Fruit fly (Drosophila melanogaster) whole organism, pupa: ENCODE results near the gene tna.

ENCODE experiments used
- CG10348 ChIP-seq: fragments of 200-800 bp; sonication (Bioruptor generic); IDR thresholded peaks from 2 replicates; pipeline ENCODE4 v1.3.6; 2022; ENCODE audit warnings: missing biosample characterization, missing genetic modification characterization
- CG12605 ChIP-seq: fragments of 200-800 bp; sonication (Bioruptor generic); IDR thresholded peaks from 2 replicates; pipeline ENCODE4 v1.3.6; 2022; ENCODE audit warnings: missing biosample characterization, missing genetic modification characterization
- CG13204 ChIP-seq: fragments of 200-800 bp; sonication (Bioruptor generic); optimal IDR thresholded peaks from 2 replicates; lab custom pipeline; 2018; ENCODE audit warnings: missing biosample characterization, mild to moderate bottlenecking, missing genetic modification characterization, moderate library complexity
- CG14655 ChIP-seq: fragments of 200-800 bp; sonication (Bioruptor generic); optimal IDR thresholded peaks from 3 replicates; lab custom pipeline; 2017; ENCODE audit warnings: mild to moderate bottlenecking, missing biosample characterization, missing genetic modification reagents, missing genetic modification characterization
- CG15710 ChIP-seq: fragments of 200-800 bp; sonication (Bioruptor generic); optimal IDR thresholded peaks from 2 replicates; lab custom pipeline; 2018; ENCODE audit warnings: missing biosample characterization, mild to moderate bottlenecking, missing genetic modification characterization, moderate library complexity
- CG17806 ChIP-seq: fragments of 200-800 bp; sonication (Bioruptor generic); optimal IDR thresholded peaks from 2 replicates; lab custom pipeline; 2018; ENCODE audit warnings: missing biosample characterization, mild to moderate bottlenecking, missing genetic modification characterization, moderate library complexity
- CG32121 ChIP-seq: fragments of 200-800 bp; sonication (Bioruptor generic); IDR thresholded peaks from 2 replicates; pipeline ENCODE4 v1.3.6; 2022; ENCODE audit warnings: missing biosample characterization, missing genetic modification characterization
- CG34367 ChIP-seq: fragments of 200-800 bp; sonication (Bioruptor generic); optimal IDR thresholded peaks from 2 replicates; lab custom pipeline; 2018; ENCODE audit warnings: missing biosample characterization, mild to moderate bottlenecking, missing genetic modification characterization
- CG4496 ChIP-seq: fragments of 200-800 bp; sonication (Bioruptor generic); IDR thresholded peaks from 3 replicates; pipeline ENCODE4 v1.3.6; 2022; ENCODE audit warnings: missing biosample characterization, missing genetic modification characterization
- CG8159 ChIP-seq: fragments of 200-800 bp; sonication (Bioruptor generic); optimal IDR thresholded peaks from 3 replicates; lab custom pipeline; 2018; ENCODE audit warnings: missing biosample characterization, mild to moderate bottlenecking, missing genetic modification characterization, moderate library complexity
- CG8301 ChIP-seq: fragments of 200-800 bp; sonication (Bioruptor generic); optimal IDR thresholded peaks from 2 replicates; lab custom pipeline; 2018; ENCODE audit warnings: missing biosample characterization, mild to moderate bottlenecking, missing genetic modification characterization
- CG9948 ChIP-seq: fragments of 200-800 bp; sonication (Bioruptor generic); optimal IDR thresholded peaks from 2 replicates; lab custom pipeline; 2018; ENCODE audit warnings: missing biosample characterization, mild to moderate bottlenecking, missing genetic modification characterization, moderate library complexity
- D1 ChIP-seq: fragments of 200-800 bp; sonication (Bioruptor generic); optimal IDR thresholded peaks from 2 replicates; lab custom pipeline; 2018; ENCODE audit warnings: missing biosample characterization, mild to moderate bottlenecking, missing genetic modification characterization, moderate library complexity
- EcR ChIP-seq: fragments of 200-800 bp; sonication (Bioruptor generic); optimal IDR thresholded peaks from 3 replicates; lab custom pipeline; 2019; ENCODE audit warnings: missing biosample characterization, missing genetic modification characterization, mild to moderate bottlenecking, moderate library complexity, missing genetic modification reagents
- Ets98B ChIP-seq: fragments of 200-800 bp; sonication (Bioruptor generic); IDR thresholded peaks from 2 replicates; pipeline ENCODE4 v1.3.6; 2022; ENCODE audit warnings: missing biosample characterization, missing genetic modification characterization
- Pif1A ChIP-seq: fragments of 200-800 bp; sonication (Bioruptor generic); optimal IDR thresholded peaks from 3 replicates; lab custom pipeline; 2016; ENCODE audit warnings: missing biosample characterization, missing genetic modification characterization
- Pif1B ChIP-seq: fragments of 200-800 bp; sonication (Bioruptor generic); optimal IDR thresholded peaks from 3 replicates; lab custom pipeline; 2016; ENCODE audit warnings: missing biosample characterization, missing genetic modification characterization
- Snoo ChIP-seq: fragments of 200-800 bp; sonication (Bioruptor generic); optimal IDR thresholded peaks from 3 replicates; lab custom pipeline; 2017; ENCODE audit warnings: missing biosample characterization, mild to moderate bottlenecking, missing genetic modification characterization, inconsistent platforms
- fd96Ca ChIP-seq: fragments of 200-800 bp; sonication (Bioruptor generic); IDR thresholded peaks from 3 replicates; pipeline ENCODE4 v1.3.6; 2022; ENCODE audit warnings: missing biosample characterization, missing genetic modification characterization
- gl ChIP-seq: fragments of 200-800 bp; sonication (Bioruptor generic); optimal IDR thresholded peaks from 2 replicates; lab custom pipeline; 2018; ENCODE audit warnings: missing biosample characterization, mild to moderate bottlenecking, missing genetic modification characterization
- rn ChIP-seq: fragments of 200-800 bp; sonication (Bioruptor generic); IDR thresholded peaks from 2 replicates; pipeline ENCODE4 v1.3.6; 2022; ENCODE audit warnings: missing biosample characterization, missing genetic modification characterization

tna gene

dm6 chr3L:10866633-10867379 lies 31.5 kb downstream of the tna start:
- TF ChIP-seq Pif1A (GFP tag; lab: Kevin White, UChicago) (no peak), CG4496 (GFP tag; lab: Robert Waterston, UW) (no peak), CG17806 (no peak), CG14655 (GFP tag; lab: Kevin White, UChicago) (no peak), CG9948 (no peak), EcR (GFP tag; lab: Kevin White, UChicago) (no peak), Ets98B (no peak), CG8301 (no peak), rn (GFP tag; lab: Robert Waterston, UW) (no peak), CG13204 (GFP tag; lab: Kevin White, UChicago) (no peak)

- TF ChIP-seq Pif1A (GFP tag; lab: Kevin White, UChicago) = no peak
- no peak for TF ChIP-seq D1 (tag; lab: Kevin White, UChicago)
- TF ChIP-seq CG32121 = no peak
- TF ChIP-seq CG17806 = no peak
- TF ChIP-seq CG9948 = no peak
- no peak for TF ChIP-seq fd96Ca (GFP tag; lab: Robert Waterston, UW)
- TF ChIP-seq Ets98B = no peak
- no peak for TF ChIP-seq rn (GFP tag; lab: Robert Waterston, UW)
- no peak for TF ChIP-seq CG4496 (GFP tag; lab: Robert Waterston, UW)
- TF ChIP-seq CG10348 = no peak
- no peak for TF ChIP-seq CG8159 (tag; lab: Kevin White, UChicago)
- no peak for TF ChIP-seq Snoo (tag; lab: Kevin White, UChicago)
- no peak for TF ChIP-seq CG15710 (tag; lab: Kevin White, UChicago)
- no peak for TF ChIP-seq CG34367 (tag; lab: Kevin White, UChicago)
- TF ChIP-seq CG12605 (GFP tag; lab: Robert Waterston, UW) = no peak
- TF ChIP-seq CG13204 (GFP tag; lab: Kevin White, UChicago) = no peak
- TF ChIP-seq Pif1B (GFP tag; lab: Kevin White, UChicago) = no peak
- TF ChIP-seq CG14655 (GFP tag; lab: Kevin White, UChicago) = no peak
- TF ChIP-seq CG8301 = no peak
Observed at dm6 chr3L:10867380-10867648, 32.0 kb downstream of the tna start.

DNA sequence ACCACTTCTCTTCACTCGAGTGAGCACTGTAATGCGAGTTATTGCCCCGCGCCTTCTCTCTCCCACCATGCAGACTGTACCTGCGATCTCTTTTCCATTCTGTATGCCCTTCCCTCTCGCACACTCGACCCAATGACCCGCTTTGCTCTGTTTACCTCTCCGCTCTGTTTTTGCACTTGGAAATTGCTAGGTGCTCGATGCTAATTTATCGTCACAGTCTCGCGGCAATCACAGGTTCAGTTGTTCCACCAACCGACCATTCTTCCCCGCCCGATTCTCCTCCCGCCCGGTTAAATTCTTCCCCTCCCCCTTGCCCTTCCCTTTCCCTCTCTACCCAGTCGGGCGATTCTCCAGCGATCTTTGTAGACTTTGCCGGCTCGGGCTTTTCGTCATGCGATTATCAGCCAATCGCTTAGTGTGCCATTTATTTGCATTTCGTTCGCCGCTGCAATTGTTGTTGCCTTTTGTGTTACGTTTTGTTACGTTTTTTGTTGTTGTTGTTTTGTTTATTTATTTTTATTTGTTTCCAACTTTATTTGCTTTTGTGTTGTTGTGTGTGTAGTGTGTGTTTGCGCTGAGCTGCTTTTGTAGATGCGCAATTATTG lies 32.6 kb downstream of the tna start:
- TF ChIP-seq CG12605 (GFP tag; lab: Robert Waterston, UW) (peak; percentile 92), Pif1A (GFP tag; lab: Kevin White, UChicago) (peak; percentile 74), rn (GFP tag; lab: Robert Waterston, UW) (no peak), CG15710 (tag; lab: Kevin White, UChicago) (peak; percentile 33), CG10348 (no peak), EcR (GFP tag; lab: Kevin White, UChicago) (peak; percentile 53), fd96Ca (GFP tag; lab: Robert Waterston, UW) (no peak; the same call in none of the 3 replicates), CG34367 (tag; lab: Kevin White, UChicago) (peak; percentile 39), D1 (tag; lab: Kevin White, UChicago) (no peak), CG8159 (tag; lab: Kevin White, UChicago) (peak; percentile 35), CG32121 (peak; percentile 67), CG8301 (peak; percentile 32), CG9948 (peak; percentile 28), CG17806 (peak; percentile 35), CG14655 (GFP tag; lab: Kevin White, UChicago) (no peak), CG4496 (GFP tag; lab: Robert Waterston, UW) (peak; percentile 84), Pif1B (GFP tag; lab: Kevin White, UChicago) (peak; percentile 70), Ets98B (peak; percentile 81), gl (tag; lab: Kevin White, UChicago) (peak; percentile 70), Snoo (tag; lab: Kevin White, UChicago) (no peak), CG13204 (GFP tag; lab: Kevin White, UChicago) (peak; percentile 45)

DNA sequence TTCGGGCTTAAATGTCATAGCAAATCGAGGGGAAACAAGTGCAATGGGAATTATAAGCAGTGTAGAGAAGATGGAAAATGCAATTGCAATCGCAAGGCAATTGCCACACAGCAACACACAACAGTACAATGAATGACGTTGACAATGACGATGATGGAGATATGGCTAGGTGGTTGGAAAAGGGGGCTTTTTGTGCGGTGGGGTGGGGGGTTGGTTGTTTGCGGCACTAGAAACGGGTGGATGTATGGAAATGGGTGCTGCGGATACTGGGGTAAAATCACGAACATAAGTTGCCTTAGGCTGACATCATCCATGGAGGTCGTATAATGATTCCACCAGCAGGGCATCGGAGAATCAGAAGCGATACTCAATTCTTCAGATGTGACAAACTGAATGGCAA lies 33.8 kb downstream of the tna start:
- TF ChIP-seq Ets98B = no peak
- TF ChIP-seq CG15710 (tag; lab: Kevin White, UChicago) = no peak
- TF ChIP-seq CG34367 (tag; lab: Kevin White, UChicago) = no peak
- no peak for TF ChIP-seq CG8301
- no peak for TF ChIP-seq D1 (tag; lab: Kevin White, UChicago)
- no peak for TF ChIP-seq rn (GFP tag; lab: Robert Waterston, UW)
- TF ChIP-seq fd96Ca (GFP tag; lab: Robert Waterston, UW) = no peak
- no peak for TF ChIP-seq CG8159 (tag; lab: Kevin White, UChicago)
- TF ChIP-seq, all 21 proteins: peak for 0

DNA sequence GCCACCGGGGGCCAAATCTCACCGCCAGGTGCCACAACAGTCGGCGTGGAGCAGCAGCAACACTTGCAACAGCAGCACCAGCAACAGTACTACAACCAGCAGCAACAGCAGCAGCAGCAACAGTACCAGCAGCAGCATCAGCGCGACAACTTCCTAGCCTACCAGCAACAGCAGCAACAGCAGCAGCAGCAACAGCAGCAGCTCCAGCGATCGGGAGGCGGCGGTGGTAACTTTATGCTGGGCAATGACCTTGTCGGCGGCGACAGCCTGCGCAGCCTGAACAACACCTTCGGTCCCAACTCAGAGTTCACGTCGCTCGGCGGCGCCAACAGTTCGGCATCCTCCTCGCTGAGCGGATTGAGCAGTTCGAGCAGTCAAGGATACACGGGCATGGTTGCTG lies 34.8 kb downstream of the tna start:
- TF ChIP-seq fd96Ca (GFP tag; lab: Robert Waterston, UW) (no peak), CG9948 (no peak), CG32121 (no peak), CG12605 (GFP tag; lab: Robert Waterston, UW) (no peak), CG17806 (no peak), CG4496 (GFP tag; lab: Robert Waterston, UW) (no peak), CG8301 (no peak), EcR (GFP tag; lab: Kevin White, UChicago) (no peak), CG15710 (tag; lab: Kevin White, UChicago) (no peak), CG8159 (tag; lab: Kevin White, UChicago) (no peak), Snoo (tag; lab: Kevin White, UChicago) (no peak), rn (GFP tag; lab: Robert Waterston, UW) (no peak), CG13204 (GFP tag; lab: Kevin White, UChicago) (no peak)
- TF ChIP-seq, all 21 proteins: peak for 0
